Fruit fly (Drosophila melanogaster) whole organism, prepupa: ENCODE results near the gene CG17026.

Experiments
- Blimp-1 ChIP-seq: fragments of 200-800 bp; sonication (Bioruptor generic); optimal IDR thresholded peaks from 3 replicates; lab custom pipeline; 2017; ENCODE audit warnings: missing biosample characterization, missing genetic modification characterization, mild to moderate bottlenecking, moderate library complexity, missing genetic modification reagents
- CG11294 ChIP-seq: fragments of 200-800 bp; sonication (Bioruptor generic); IDR thresholded peaks from 2 replicates; pipeline ENCODE4 v1.3.6; 2022; ENCODE audit warnings: missing biosample characterization, missing genetic modification characterization
- CG11762 ChIP-seq: fragments of 200-800 bp; sonication (Bioruptor generic); optimal IDR thresholded peaks from 3 replicates; lab custom pipeline; 2016; ENCODE audit warnings: missing biosample characterization, missing genetic modification characterization; ENCODE audit not compliant: insufficient read depth
- CG11902 ChIP-seq: fragments of 200-800 bp; sonication (Bioruptor generic); optimal IDR thresholded peaks from 3 replicates; lab custom pipeline; 2016; ENCODE audit warnings: missing biosample characterization, missing genetic modification characterization
- CG15336 ChIP-seq: fragments of 200-800 bp; sonication (Bioruptor generic); IDR thresholded peaks from 2 replicates; pipeline ENCODE4 v1.3.6; 2022; ENCODE audit warnings: missing biosample characterization, missing genetic modification characterization
- CG1621 ChIP-seq: fragments of 200-800 bp; sonication (Bioruptor generic); optimal IDR thresholded peaks from 3 replicates; lab custom pipeline; 2018; ENCODE audit warnings: missing biosample characterization, mild to moderate bottlenecking, missing genetic modification characterization
- CG3032 ChIP-seq: fragments of 200-800 bp; optimal IDR thresholded peaks from 2 replicates; lab custom pipeline; 2019; ENCODE audit warnings: missing biosample characterization, mild to moderate bottlenecking, missing genetic modification characterization, moderate library complexity
- CG31627 ChIP-seq: fragments of 200-800 bp; sonication (Bioruptor generic); optimal IDR thresholded peaks from 3 replicates; lab custom pipeline; 2016; ENCODE audit warnings: missing biosample characterization, missing genetic modification characterization
- CG32006 ChIP-seq: fragments of 200-800 bp; sonication (Bioruptor generic); optimal IDR thresholded peaks from 3 replicates; lab custom pipeline; 2017; ENCODE audit warnings: missing biosample characterization, mild to moderate bottlenecking, missing genetic modification characterization
- CG34406 ChIP-seq: fragments of 200-800 bp; sonication (Bioruptor generic); optimal IDR thresholded peaks from 3 replicates; lab custom pipeline; 2016; ENCODE audit warnings: missing biosample characterization, missing genetic modification characterization
- CG6792 ChIP-seq: fragments of 200-800 bp; sonication (Bioruptor generic); optimal IDR thresholded peaks from 3 replicates; lab custom pipeline; 2016; ENCODE audit warnings: missing biosample characterization, missing genetic modification characterization
- CG6808 ChIP-seq: fragments of 200-800 bp; sonication (Bioruptor generic); optimal IDR thresholded peaks from 3 replicates; lab custom pipeline; 2017; ENCODE audit warnings: missing biosample characterization, missing genetic modification characterization, mild to moderate bottlenecking, moderate library complexity, missing genetic modification reagents
- CG6854 ChIP-seq: fragments of 200-800 bp; sonication (Bioruptor generic); optimal IDR thresholded peaks from 2 replicates; lab custom pipeline; 2017; ENCODE audit warnings: missing biosample characterization, mild to moderate bottlenecking, missing genetic modification characterization
- CG7368 ChIP-seq: fragments of 200-800 bp; sonication (Bioruptor generic); optimal IDR thresholded peaks from 3 replicates; lab custom pipeline; 2016; ENCODE audit warnings: missing biosample characterization, missing genetic modification characterization
- CG8119 ChIP-seq: fragments of 200-800 bp; sonication (Bioruptor generic); IDR thresholded peaks from 3 replicates; pipeline ENCODE4 v1.3.6; 2022; ENCODE audit warnings: missing biosample characterization, missing genetic modification characterization
- CG8319 ChIP-seq: fragments of 200-800 bp; sonication (Bioruptor generic); optimal IDR thresholded peaks from 3 replicates; lab custom pipeline; 2016; ENCODE audit warnings: missing biosample characterization, missing genetic modification characterization
- Eip78C ChIP-seq: fragments of 200-800 bp; sonication (Bioruptor generic); peaks from one replicate; lab custom pipeline; 2016; ENCODE audit warnings: missing biosample characterization, missing genetic modification characterization
- Eip93F ChIP-seq: fragments of 200-800 bp; sonication (Bioruptor generic); optimal IDR thresholded peaks from 2 replicates; lab custom pipeline; 2016; ENCODE audit warnings: missing biosample characterization, mild to moderate bottlenecking, missing genetic modification characterization
- Hr38 ChIP-seq: sonication (Bioruptor generic); optimal IDR thresholded peaks from 2 replicates; lab custom pipeline; 2016; ENCODE audit warnings: missing biosample characterization, missing genetic modification characterization
- Lpt ChIP-seq: fragments of 200-800 bp; sonication (Bioruptor generic); optimal IDR thresholded peaks from 3 replicates; lab custom pipeline; 2016; ENCODE audit warnings: missing biosample characterization, missing genetic modification characterization
- Met ChIP-seq: fragments of 200-800 bp; sonication (Bioruptor generic); optimal IDR thresholded peaks from 3 replicates; lab custom pipeline; 2016; ENCODE audit warnings: missing biosample characterization, missing genetic modification characterization
- OdsH ChIP-seq: fragments of 200-800 bp; sonication (Bioruptor generic); optimal IDR thresholded peaks from 3 replicates; lab custom pipeline; 2016; ENCODE audit warnings: missing biosample characterization, missing genetic modification characterization
- Smox ChIP-seq: fragments of 200-800 bp; sonication (Bioruptor generic); optimal IDR thresholded peaks from 3 replicates; lab custom pipeline; 2016; ENCODE audit warnings: missing biosample characterization, missing genetic modification characterization
- Sox102F ChIP-seq: fragments of 200-800 bp; sonication (Bioruptor generic); optimal IDR thresholded peaks from 2 replicates; lab custom pipeline; 2016; ENCODE audit warnings: missing biosample characterization, mild to moderate bottlenecking, missing genetic modification characterization
- Sox14 ChIP-seq: fragments of 200-800 bp; sonication (Bioruptor generic); optimal IDR thresholded peaks from 3 replicates; lab custom pipeline; 2016; ENCODE audit warnings: missing biosample characterization, missing genetic modification characterization
- acj6 ChIP-seq: fragments of 200-800 bp; sonication (Bioruptor generic); optimal IDR thresholded peaks from 3 replicates; lab custom pipeline; 2016; ENCODE audit warnings: missing biosample characterization, missing genetic modification characterization
- dac ChIP-seq: fragments of 200-800 bp; sonication (Bioruptor generic); optimal IDR thresholded peaks from 2 replicates; lab custom pipeline; 2017; ENCODE audit warnings: missing biosample characterization, mild to moderate bottlenecking, missing genetic modification characterization
- dsx ChIP-seq: fragments of 200-800 bp; optimal IDR thresholded peaks from 3 replicates; lab custom pipeline; 2019; ENCODE audit warnings: missing biosample characterization, mild to moderate bottlenecking, missing genetic modification characterization, moderate library complexity; ENCODE audit not compliant: poor library complexity, severe bottlenecking
- eg ChIP-seq: fragments of 200-800 bp; sonication (Bioruptor generic); IDR thresholded peaks from 3 replicates; pipeline ENCODE4 v1.3.6; 2022; ENCODE audit warnings: missing biosample characterization, missing genetic modification characterization
- esn ChIP-seq: fragments of 200-800 bp; sonication (Bioruptor generic); optimal IDR thresholded peaks from 2 replicates; lab custom pipeline; 2016; ENCODE audit warnings: missing biosample characterization, mild to moderate bottlenecking, missing genetic modification characterization, moderate library complexity
- fkh ChIP-seq: fragments of 200-800 bp; sonication (Bioruptor generic); optimal IDR thresholded peaks from 3 replicates; lab custom pipeline; 2017; ENCODE audit warnings: missing biosample characterization, mild to moderate bottlenecking, missing genetic modification characterization, moderate library complexity
- lz ChIP-seq: fragments of 200-800 bp; sonication (Bioruptor generic); optimal IDR thresholded peaks from 3 replicates; lab custom pipeline; 2016; ENCODE audit warnings: missing biosample characterization, missing genetic modification characterization
- net ChIP-seq: fragments of 200-800 bp; sonication (Bioruptor generic); optimal IDR thresholded peaks from 3 replicates; lab custom pipeline; 2016; ENCODE audit warnings: missing biosample characterization, missing genetic modification characterization
- pdm3 ChIP-seq: fragments of 200-800 bp; sonication (Bioruptor generic); optimal IDR thresholded peaks from 3 replicates; lab custom pipeline; 2016; ENCODE audit warnings: missing biosample characterization, missing genetic modification characterization
- ss ChIP-seq, 2 experiments: fragments of 200-800 bp; sonication (Bioruptor generic); optimal IDR thresholded peaks; 2 replicates in 1 of 2; 3 replicates in 1 of 2; lab custom pipeline; 2017 to 2018; ENCODE audit warnings: mild to moderate bottlenecking in 2 of 2, missing biosample characterization in 2 of 2, missing genetic modification characterization in 2 of 2, moderate library complexity in 1 of 2
- svp ChIP-seq: fragments of 200-800 bp; sonication (Bioruptor generic); peaks from one replicate; lab custom pipeline; 2016; ENCODE audit warnings: missing biosample characterization, missing genetic modification characterization
- topi ChIP-seq: fragments of 200-800 bp; sonication (Bioruptor generic); optimal IDR thresholded peaks from 3 replicates; lab custom pipeline; 2016; ENCODE audit warnings: missing biosample characterization, missing genetic modification characterization

The CG17026 gene

dm6 chr3L:15956448-15957010, 18.6 kb upstream of the CG17026 start, which contains the start of gene elgi (continued):
- peak; percentile 42 for TF ChIP-seq CG6808 (GFP tag; lab: Kevin White, UChicago)
- TF ChIP-seq CG8119 (GFP tag; lab: Robert Waterston, UW) = no peak
- peak; percentile 64 for TF ChIP-seq Smox (GFP tag; lab: Kevin White, UChicago)
- peak; percentile 17 for TF ChIP-seq dac (GFP tag; lab: Kevin White, UChicago)
- peak; percentile 61 for TF ChIP-seq acj6 (GFP tag; lab: Kevin White, UChicago)
- TF ChIP-seq CG34406 (GFP tag; lab: Kevin White, UChicago) = peak; percentile 22

DNA sequence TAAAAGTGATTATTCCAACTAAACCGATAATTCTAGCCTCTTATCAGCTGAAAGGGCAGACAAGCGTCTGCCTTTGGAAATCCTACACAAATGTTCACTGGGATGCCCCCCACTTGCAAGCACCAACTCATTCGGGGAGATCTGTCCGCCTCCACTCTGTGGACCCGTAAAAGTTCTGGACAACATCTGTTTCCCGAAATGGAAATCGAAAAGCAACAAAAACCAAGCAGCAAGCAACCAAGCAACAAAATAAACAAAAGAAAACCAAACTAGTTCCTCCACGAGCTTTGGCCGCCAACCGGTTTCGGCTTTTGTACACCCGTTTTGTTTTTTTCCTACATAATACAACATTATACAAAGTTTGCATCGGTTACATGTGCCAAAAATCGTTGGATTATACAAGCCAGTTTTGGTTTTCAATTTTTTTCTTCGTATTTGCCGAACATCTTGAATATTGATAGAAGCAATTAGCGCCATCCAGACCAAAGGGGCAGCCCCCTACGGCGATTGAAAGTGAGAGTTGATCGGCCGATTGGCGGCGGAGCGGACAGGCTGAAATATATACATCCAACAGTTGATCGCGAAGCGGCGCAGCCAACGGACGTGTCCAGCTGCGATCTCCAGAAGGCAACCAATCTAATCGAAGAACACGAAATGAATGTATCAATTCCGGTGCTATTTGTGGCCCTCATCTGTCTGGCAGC, 16.4 kb upstream of the CG17026 start, which contains the start of gene CG17032:
CG17032 (plus strand) TSS at position 232 of the 704 bp plus-strand sequence.
- TF ChIP-seq Lpt (peak; percentile 35), Eip93F (GFP tag; lab: Kevin White, UChicago) (no peak), dsx (GFP tag; lab: Kevin White, UChicago) (peak; percentile 94), Sox102F (GFP tag; lab: Kevin White, UChicago) (peak; percentile 18), eg (GFP tag; lab: Robert Waterston, UW) (0 out of 3 replicates have a peak, but pooled peaks have one; percentile 16), lz (GFP tag; lab: Kevin White, UChicago) (no peak), Eip78C (GFP tag; lab: Kevin White, UChicago) (peak; percentile 83), CG15336 (GFP tag; lab: Robert Waterston, UW) (no peak; the same call in 1 of the 2 replicates), net (GFP tag; lab: Kevin White, UChicago) (peak; percentile 29), CG1621 (tag; lab: Kevin White, UChicago) (peak; percentile 81), CG6854 (GFP tag; lab: Kevin White, UChicago) (peak; percentile 68), ss (GFP tag; optimal IDR thresholded peaks at IDR 0.05; lab: Kevin White, UChicago) (peak in 1 of 2 experiments; percentile 49), Blimp-1 (GFP tag; lab: Kevin White, UChicago) (peak; percentile 99)
- TF ChIP-seq, all 60 proteins: peak for 10

dm6 chr3L:15967588-15968500, 7.3 kb upstream of the CG17026 start, which contains the start of the genes Brr2 and CG10516:
TSS of gene Brr2 (minus strand) at chr3L:15967872.
TSS of gene CG10516 (plus strand) at chr3L:15968204.
- TF ChIP-seq CG6792 (no peak), CG34406 (GFP tag; lab: Kevin White, UChicago) (no peak), CG7368 (no peak), Sox14 (GFP tag; lab: Kevin White, UChicago) (peak; percentile 54), Eip78C (GFP tag; lab: Kevin White, UChicago) (no peak), CG11762 (GFP tag; lab: Kevin White, UChicago) (no peak), CG11902 (GFP tag; lab: Kevin White, UChicago) (no peak), CG31627 (GFP tag; lab: Kevin White, UChicago) (peak; percentile 31), CG11294 (GFP tag; lab: Robert Waterston, UW) (no peak), OdsH (GFP tag; lab: Kevin White, UChicago) (no peak), Met (no peak), Blimp-1 (GFP tag; lab: Kevin White, UChicago) (no peak), ss (GFP tag; optimal IDR thresholded peaks at IDR 0.05; lab: Kevin White, UChicago) (peak in 1 of 2 experiments; percentile 37), svp (GFP tag; lab: Kevin White, UChicago) (no peak), esn (peak; percentile 33), CG1621 (tag; lab: Kevin White, UChicago) (no peak), CG32006 (GFP tag; lab: Kevin White, UChicago) (no peak), pdm3 (GFP tag; lab: Kevin White, UChicago) (no peak), CG8319 (GFP tag; lab: Kevin White, UChicago) (peak; percentile 28), CG3032 (tag; lab: Kevin White, UChicago) (peak; percentile 29), Eip93F (GFP tag; lab: Kevin White, UChicago) (no peak), fkh (GFP tag; lab: Kevin White, UChicago) (peak; percentile 98), Hr38 (GFP tag; lab: Kevin White, UChicago) (no peak), topi (GFP tag; lab: Kevin White, UChicago) (no peak)
